Worm (Caenorhabditis elegans) whole organism, L2 larva: ENCODE data around the gene str-4.

Experiments
- C34F6.9 ChIP-seq: fragments of 150-350 bp; optimal IDR thresholded peaks from 2 replicates; lab custom pipeline; 2014; ENCODE audit warnings: missing biosample characterization, missing genetic modification characterization
- F13H6.1 ChIP-seq: sonication (generic microtip); optimal IDR thresholded peaks from 2 replicates; lab custom pipeline; 2016; ENCODE audit warnings: missing genetic modification characterization, missing compliant biosample characterization
- R02D3.7 ChIP-seq: fragments of 150-350 bp; optimal IDR thresholded peaks from 2 replicates; lab custom pipeline; 2014; ENCODE audit warnings: missing biosample characterization, missing genetic modification characterization
- Y55F3AM.14 ChIP-seq: fragments of 200-800 bp; sonication (Bioruptor generic); optimal IDR thresholded peaks from 2 replicates; lab custom pipeline; 2018; ENCODE audit warnings: mild to moderate bottlenecking, missing genetic modification characterization, missing compliant biosample characterization
- ZK546.5 ChIP-seq: sonication (generic microtip); optimal IDR thresholded peaks from 2 replicates; lab custom pipeline; 2017; ENCODE audit warnings: missing biosample characterization, missing genetic modification characterization
- alr-1 ChIP-seq: fragments of 150-350 bp; optimal IDR thresholded peaks from 2 replicates; lab custom pipeline; 2014; ENCODE audit warnings: missing biosample characterization, missing genetic modification characterization
- aly-2 ChIP-seq: fragments of 150-350 bp; optimal IDR thresholded peaks from 2 replicates; lab custom pipeline; 2014; ENCODE audit warnings: missing biosample characterization, missing genetic modification characterization
- ama-1 ChIP-seq: fragments of 150-350 bp; optimal IDR thresholded peaks from 2 replicates; lab custom pipeline; 2018; ENCODE audit warnings: inconsistent platforms
- blmp-1 ChIP-seq: sonication (generic microtip); optimal IDR thresholded peaks from 2 replicates; lab custom pipeline; 2017; ENCODE audit warnings: missing genetic modification characterization, mild to moderate bottlenecking, missing compliant biosample characterization, antibody characterized with exemption, moderate library complexity; ENCODE audit not compliant: insufficient read depth
- ceh-16 ChIP-seq: fragments of 150-350 bp; optimal IDR thresholded peaks from 2 replicates; lab custom pipeline; 2014; ENCODE audit warnings: missing biosample characterization, missing genetic modification characterization
- ceh-82 ChIP-seq: fragments of 150-350 bp; optimal IDR thresholded peaks from 2 replicates; lab custom pipeline; 2014; ENCODE audit warnings: missing biosample characterization, missing genetic modification characterization
- crh-2 ChIP-seq: sonication (generic microtip); optimal IDR thresholded peaks from 2 replicates; lab custom pipeline; 2017; ENCODE audit warnings: missing biosample characterization, missing genetic modification characterization
- dmd-4 ChIP-seq: sonication (generic microtip); optimal IDR thresholded peaks from 2 replicates; lab custom pipeline; 2017; ENCODE audit warnings: missing biosample characterization, missing genetic modification characterization
- egl-27 ChIP-seq: sonication (generic microtip); optimal IDR thresholded peaks from 3 replicates; lab custom pipeline; 2017; ENCODE audit warnings: missing biosample characterization, missing genetic modification reagents, missing genetic modification characterization
- elt-1 ChIP-seq: fragments of 150-350 bp; optimal IDR thresholded peaks from 2 replicates; lab custom pipeline; 2014; ENCODE audit warnings: missing biosample characterization, missing genetic modification characterization
- elt-3 ChIP-seq: sonication (generic microtip); optimal IDR thresholded peaks from 2 replicates; lab custom pipeline; 2017; ENCODE audit warnings: missing biosample characterization, missing genetic modification characterization
- fos-1 ChIP-seq: fragments of 150-350 bp; optimal IDR thresholded peaks from 2 replicates; lab custom pipeline; 2014; ENCODE audit warnings: missing biosample characterization, missing genetic modification characterization
- gmeb-1 ChIP-seq: fragments of 150-350 bp; optimal IDR thresholded peaks from 2 replicates; lab custom pipeline; 2014; ENCODE audit warnings: missing biosample characterization, missing genetic modification characterization
- lin-11 ChIP-seq: fragments of 150-350 bp; sonication (generic microtip); optimal IDR thresholded peaks from 2 replicates; lab custom pipeline; 2014; ENCODE audit warnings: missing biosample characterization, missing genetic modification characterization, inconsistent platforms, mixed read lengths
- lin-13 ChIP-seq: fragments of 150-350 bp; optimal IDR thresholded peaks from 2 replicates; lab custom pipeline; 2014; ENCODE audit warnings: missing biosample characterization, missing genetic modification reagents, missing genetic modification characterization
- lin-39 ChIP-seq: fragments of 150-350 bp; optimal IDR thresholded peaks from 2 replicates; lab custom pipeline; 2014; ENCODE audit warnings: missing biosample characterization, missing genetic modification reagents, missing genetic modification characterization
- lsy-2 ChIP-seq, 2 experiments: fragments of 150-350 bp in 1 of 2; sonication (generic microtip) in 1 of 2; optimal IDR thresholded peaks; 2 replicates each; lab custom pipeline; 2014 to 2017; ENCODE audit warnings: missing biosample characterization in 2 of 2, missing genetic modification characterization in 2 of 2
- mab-5 ChIP-seq: fragments of 150-350 bp; optimal IDR thresholded peaks from 2 replicates; lab custom pipeline; 2014; ENCODE audit warnings: missing biosample characterization, missing genetic modification characterization
- mbf-1 ChIP-seq: sonication (generic microtip); optimal IDR thresholded peaks from 2 replicates; lab custom pipeline; 2017; ENCODE audit warnings: missing biosample characterization, missing genetic modification characterization
- mdl-1 ChIP-seq, 2 experiments: fragments of 150-350 bp in 1 of 2; sonication (generic microtip) in 1 of 2; optimal IDR thresholded peaks; 2 replicates each; lab custom pipeline; 2017; ENCODE audit warnings: missing biosample characterization in 2 of 2, missing genetic modification characterization in 2 of 2
- nhr-10 ChIP-seq: sonication (generic microtip); optimal IDR thresholded peaks from 2 replicates; lab custom pipeline; 2017; ENCODE audit warnings: missing biosample characterization, missing genetic modification characterization
- nhr-11 ChIP-seq: fragments of 150-350 bp; optimal IDR thresholded peaks from 2 replicates; lab custom pipeline; 2014; ENCODE audit warnings: missing biosample characterization, missing genetic modification characterization
- nhr-12 ChIP-seq: fragments of 150-350 bp; optimal IDR thresholded peaks from 2 replicates; lab custom pipeline; 2014; ENCODE audit warnings: missing biosample characterization, missing genetic modification characterization
- nhr-129 ChIP-seq: fragments of 150-350 bp; optimal IDR thresholded peaks from 2 replicates; lab custom pipeline; 2014; ENCODE audit warnings: missing biosample characterization, missing genetic modification characterization
- nhr-21 ChIP-seq: fragments of 150-350 bp; optimal IDR thresholded peaks from 2 replicates; lab custom pipeline; 2014; ENCODE audit warnings: missing biosample characterization, missing genetic modification characterization
- nhr-23 ChIP-seq: fragments of 150-350 bp; optimal IDR thresholded peaks from 2 replicates; lab custom pipeline; 2014; ENCODE audit warnings: missing biosample characterization, missing genetic modification reagents, missing genetic modification characterization
- nhr-237 ChIP-seq: fragments of 150-350 bp; optimal IDR thresholded peaks from 2 replicates; lab custom pipeline; 2014; ENCODE audit warnings: missing biosample characterization, missing genetic modification characterization
- nhr-25 ChIP-seq: fragments of 150-350 bp; sonication (generic microtip); optimal IDR thresholded peaks from 3 replicates; lab custom pipeline; 2014; ENCODE audit warnings: missing biosample characterization, missing genetic modification characterization
- nhr-6 ChIP-seq: fragments of 150-350 bp; optimal IDR thresholded peaks from 2 replicates; lab custom pipeline; 2014; ENCODE audit warnings: missing biosample characterization, missing genetic modification characterization
- nhr-77 ChIP-seq: fragments of 150-350 bp; optimal IDR thresholded peaks from 2 replicates; lab custom pipeline; 2014; ENCODE audit warnings: missing biosample characterization, missing genetic modification characterization
- peb-1 ChIP-seq: fragments of 150-350 bp; optimal IDR thresholded peaks from 2 replicates; lab custom pipeline; 2014; ENCODE audit warnings: missing biosample characterization, missing genetic modification characterization
- sem-4 ChIP-seq: fragments of 150-350 bp; optimal IDR thresholded peaks from 2 replicates; lab custom pipeline; 2014; ENCODE audit warnings: missing biosample characterization, missing genetic modification reagents, missing genetic modification characterization
- skn-1 ChIP-seq: sonication (generic microtip); optimal IDR thresholded peaks from 2 replicates; lab custom pipeline; 2017; ENCODE audit warnings: missing biosample characterization, missing genetic modification characterization
- sma-3 ChIP-seq: sonication (generic microtip); optimal IDR thresholded peaks from 2 replicates; lab custom pipeline; 2016; ENCODE audit warnings: missing genetic modification reagents, missing genetic modification characterization, missing compliant biosample characterization
- sma-9 ChIP-seq, 2 experiments: fragments of 150-350 bp in 1 of 2; sonication (generic microtip) in 1 of 2; optimal IDR thresholded peaks; 2 replicates each; lab custom pipeline; 2014 to 2016; ENCODE audit warnings: missing genetic modification characterization in 2 of 2, mild to moderate bottlenecking in 1 of 2, missing biosample characterization in 1 of 2, missing compliant biosample characterization in 1 of 2, missing genetic modification reagents in 1 of 2, moderate library complexity in 1 of 2
- snpc-4 ChIP-seq: fragments of 150-350 bp; optimal IDR thresholded peaks from 2 replicates; lab custom pipeline; 2014; ENCODE audit warnings: missing biosample characterization, missing genetic modification characterization
- unc-39 ChIP-seq: fragments of 150-350 bp; optimal IDR thresholded peaks from 2 replicates; lab custom pipeline; 2014; ENCODE audit warnings: missing biosample characterization, missing genetic modification characterization
- unc-55 ChIP-seq: fragments of 150-350 bp; sonication (generic microtip); optimal IDR thresholded peaks from 3 replicates; lab custom pipeline; 2014; ENCODE audit warnings: missing biosample characterization, missing genetic modification reagents, missing genetic modification characterization
- unc-62 ChIP-seq: fragments of 150-350 bp; optimal IDR thresholded peaks from 2 replicates; lab custom pipeline; 2014; ENCODE audit warnings: missing biosample characterization, missing genetic modification reagents, missing genetic modification characterization
- zag-1 ChIP-seq: fragments of 150-350 bp; optimal IDR thresholded peaks from 2 replicates; lab custom pipeline; 2014; ENCODE audit warnings: missing biosample characterization, missing genetic modification characterization
- ztf-1 ChIP-seq: fragments of 200-800 bp; sonication (Bioruptor generic); conservative IDR thresholded peaks from 2 replicates; pipeline ENCODE4 v1.3.6; 2022; ENCODE audit warnings: missing genetic modification characterization, missing compliant biosample characterization
- ztf-11 ChIP-seq: sonication (generic microtip); optimal IDR thresholded peaks from 2 replicates; lab custom pipeline; 2017; ENCODE audit warnings: missing biosample characterization, missing genetic modification characterization
- ztf-4 ChIP-seq: fragments of 150-350 bp; optimal IDR thresholded peaks from 2 replicates; lab custom pipeline; 2014; ENCODE audit warnings: missing biosample characterization, missing genetic modification characterization

The str-4 gene

DNA sequence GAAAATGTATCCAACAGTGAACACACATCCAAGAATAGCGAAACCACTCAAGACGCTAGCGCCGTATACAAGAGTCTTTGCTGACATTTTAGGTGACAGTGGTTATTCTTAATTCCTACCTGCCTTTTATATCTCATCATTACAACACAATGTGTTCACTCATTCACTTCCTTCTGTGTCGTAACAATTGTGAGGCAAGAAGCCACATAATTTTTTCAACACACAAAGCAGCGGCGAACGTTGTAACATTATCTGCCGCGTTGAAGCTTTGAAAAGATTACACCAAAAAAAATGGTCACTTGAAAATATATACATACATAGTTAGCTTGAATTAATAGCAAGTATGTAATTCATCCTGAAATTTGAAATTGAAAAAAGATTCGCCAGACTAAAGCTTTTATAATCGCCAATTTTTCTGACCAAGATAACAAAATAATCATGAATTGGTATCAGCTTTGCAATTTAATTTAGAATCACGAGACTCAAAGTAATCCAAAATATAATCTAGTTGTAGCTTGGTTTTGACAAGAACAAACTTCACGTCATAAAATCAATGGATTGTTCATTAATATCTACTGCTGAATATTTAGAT, 21.5 kb downstream of the str-4 start, which contains the start of the genes col-161 and srh-18:
TSS of gene col-161 (minus strand) at position 101 of the 592 bp plus-strand sequence.
TSS of gene srh-18 (plus strand) at position 542 of the 592 bp plus-strand sequence.
- TF ChIP-seq unc-62 (GFP tag; lab: Kevin White, UChicago), result no peak
- no peak for TF ChIP-seq ama-1 (lab: Kevin White, UChicago)
- no peak for TF ChIP-seq ztf-4
- no peak for TF ChIP-seq F13H6.1 (tag; lab: Kevin White, UChicago)
- no peak for TF ChIP-seq C34F6.9 (tag; lab: Kevin White, UChicago)
- no peak for TF ChIP-seq sma-9 (GFP tag; optimal IDR thresholded peaks at IDR 0.05; lab: Kevin White, UChicago)
- no peak for TF ChIP-seq sma-9 (tag; optimal IDR thresholded peaks at IDR 0.05; lab: Kevin White, UChicago)
- no peak for TF ChIP-seq lin-39
- TF ChIP-seq, all 48 proteins: peak for 0

DNA sequence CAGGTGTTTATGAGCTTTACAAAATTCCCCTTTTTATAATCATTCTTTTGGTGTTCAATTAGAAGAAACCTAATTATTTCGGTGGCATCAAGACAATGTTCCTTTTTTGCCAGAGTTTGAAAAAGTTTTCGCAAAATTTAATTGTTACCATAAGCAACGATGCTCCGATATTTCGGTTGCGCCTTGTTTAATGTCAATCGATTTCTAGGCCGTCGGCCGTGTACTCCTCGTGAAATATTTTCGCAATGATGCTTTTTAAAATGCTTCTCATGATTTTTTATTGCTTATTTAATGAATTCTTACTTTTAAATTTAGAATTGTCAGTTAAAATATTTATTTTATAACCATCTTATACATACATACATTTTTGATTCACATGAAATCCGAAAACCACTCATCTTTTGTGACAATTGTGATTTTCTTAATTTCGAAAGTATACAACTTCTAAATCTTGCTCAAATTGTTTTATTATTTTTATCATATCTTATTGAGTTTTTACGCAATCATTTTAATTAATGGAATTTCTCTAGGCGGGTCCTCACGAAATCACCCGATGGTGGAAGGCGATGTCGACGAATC, 26.4 kb downstream of the str-4 start, which contains the start of gene C50B6.3:
TSS of gene C50B6.3 (plus strand) at position 529 of the 579 bp plus-strand sequence.
- TF ChIP-seq nhr-21 (tag; lab: Kevin White, UChicago) (peak; percentile 58), skn-1 (no peak), ama-1 (lab: Kevin White, UChicago) (no peak), nhr-23 (tag; lab: Kevin White, UChicago) (no peak), elt-3 (no peak), nhr-77 (tag; lab: Kevin White, UChicago) (no peak), unc-39 (tag; lab: Kevin White, UChicago) (no peak), sma-9 (GFP tag; optimal IDR thresholded peaks at IDR 0.05; lab: Kevin White, UChicago) (peak; percentile 97), sma-9 (tag; optimal IDR thresholded peaks at IDR 0.05; lab: Kevin White, UChicago) (no peak), lin-11 (tag; lab: Kevin White, UChicago) (peak; percentile 55), aly-2 (no peak), zag-1 (tag; lab: Kevin White, UChicago) (no peak), ceh-82 (tag; lab: Kevin White, UChicago) (no peak), nhr-12 (tag; lab: Kevin White, UChicago) (no peak), sma-3 (GFP tag; lab: Kevin White, UChicago) (peak; percentile 93), ztf-1 (GFP tag; lab: Robert Waterston, UW) (no peak), ztf-11 (no peak), nhr-25 (tag; lab: Kevin White, UChicago) (no peak), dmd-4 (tag; lab: Kevin White, UChicago) (no peak), ceh-16 (tag; lab: Kevin White, UChicago) (peak; percentile 65), ZK546.5 (tag; lab: Kevin White, UChicago) (no peak), alr-1 (no peak), gmeb-1 (peak; percentile 85), ztf-4 (peak; percentile 47), peb-1 (tag; lab: Kevin White, UChicago) (no peak), Y55F3AM.14 (GFP tag; lab: Kevin White, UChicago) (no peak), mab-5 (peak; percentile 51), R02D3.7 (tag; lab: Kevin White, UChicago) (peak; percentile 14), fos-1 (tag; lab: Kevin White, UChicago) (peak; percentile 53), blmp-1 (tag; lab: Kevin White, UChicago) (peak; percentile 37), F13H6.1 (tag; lab: Kevin White, UChicago) (peak; percentile 80), nhr-129 (no peak), elt-1 (tag; lab: Kevin White, UChicago) (no peak), mbf-1 (tag; lab: Kevin White, UChicago) (no peak), unc-55 (GFP tag; lab: Kevin White, UChicago) (no peak), sem-4 (peak; percentile 79), nhr-10 (tag; lab: Kevin White, UChicago) (no peak), nhr-11 (tag; lab: Kevin White, UChicago) (no peak), lin-13 (GFP tag; lab: Kevin White, UChicago) (peak; percentile 73), lsy-2 (tag; optimal IDR thresholded peaks at IDR 0.05; lab: Kevin White, UChicago) (peak; percentile 80 to 92), unc-62 (GFP tag; lab: Kevin White, UChicago) (no peak), nhr-6 (no peak), snpc-4 (tag; lab: Kevin White, UChicago) (peak; percentile 77), lin-39 (no peak), mdl-1 (tag; optimal IDR thresholded peaks at IDR 0.05; lab: Kevin White, UChicago) (no peak), egl-27 (tag; lab: Kevin White, UChicago) (peak; percentile 21), crh-2 (peak; percentile 76), C34F6.9 (tag; lab: Kevin White, UChicago) (peak; percentile 86), nhr-237 (no peak)
